Worm (Caenorhabditis elegans): Measurements from ENCODE around the gene pitr-4.

pitr-4 gene

ce11 chrV:9619850-9620249 lies 41.6 kb downstream of the pitr-4 start, which contains the start of gene idpc-6:
TSS of gene idpc-6 (plus strand) at chrV:9620150.
- TF ChIP-seq mep-1 (tag; optimal IDR thresholded peaks at IDR 0.05), result no peak
- TF ChIP-seq lsy-2 (tag; optimal IDR thresholded peaks at IDR 0.05), result no peak
- no peak for TF ChIP-seq ces-1 (GFP tag; optimal IDR thresholded peaks at IDR 0.05)
- TF ChIP-seq M03D4.4 (tag; optimal IDR thresholded peaks at IDR 0.05), result no peak
- TF ChIP-seq zip-8 (tag; optimal IDR thresholded peaks at IDR 0.05), result no peak
- no peak for TF ChIP-seq mls-2 (tag; optimal IDR thresholded peaks at IDR 0.05)
- TF ChIP-seq bed-3 (GFP tag; optimal IDR thresholded peaks at IDR 0.05), result no peak
- TF ChIP-seq nhr-12 (tag; optimal IDR thresholded peaks at IDR 0.05), result no peak
- TF ChIP-seq nhr-237 (tag; optimal IDR thresholded peaks at IDR 0.05), result no peak
- no peak for TF ChIP-seq unc-62 (GFP tag; optimal IDR thresholded peaks at IDR 0.05)
- TF ChIP-seq hlh-1 (tag; optimal IDR thresholded peaks at IDR 0.05), result no peak
- TF ChIP-seq sem-2 (GFP tag; optimal IDR thresholded peaks at IDR 0.05), result no peak
- TF ChIP-seq unc-39 (tag; optimal IDR thresholded peaks at IDR 0.05), result no peak
- no peak for TF ChIP-seq unc-120 (tag; optimal IDR thresholded peaks at IDR 0.05; ENCODE audit: poor library complexity, severe bottlenecking)
- no peak for TF ChIP-seq snpc-4 (tag; optimal IDR thresholded peaks at IDR 0.05)
- TF ChIP-seq ceh-83 (GFP tag; optimal IDR thresholded peaks at IDR 0.05), result no peak
- no peak for TF ChIP-seq cnd-1 (tag; optimal IDR thresholded peaks at IDR 0.05)
- TF ChIP-seq drap-1 (GFP tag; optimal IDR thresholded peaks at IDR 0.05), result no peak
- TF ChIP-seq elt-1 (tag; optimal IDR thresholded peaks at IDR 0.05; ENCODE audit: borderline replicate concordance, insufficient read depth), result no peak

- no peak for TF ChIP-seq ces-1 (GFP tag; optimal IDR thresholded peaks at IDR 0.05)
- TF ChIP-seq bed-3 (GFP tag; optimal IDR thresholded peaks at IDR 0.05), result no peak
- no peak for TF ChIP-seq lsy-2 (tag; optimal IDR thresholded peaks at IDR 0.05)
- no peak for TF ChIP-seq tbx-8 (GFP tag; optimal IDR thresholded peaks at IDR 0.05)
- TF ChIP-seq unc-39 (tag; optimal IDR thresholded peaks at IDR 0.05), result no peak
- no peak for TF ChIP-seq ceh-43 (GFP tag; optimal IDR thresholded peaks at IDR 0.05)
- no peak for TF ChIP-seq ceh-83 (GFP tag; optimal IDR thresholded peaks at IDR 0.05)
- no peak for TF ChIP-seq nhr-2 (tag; optimal IDR thresholded peaks at IDR 0.05)
- TF ChIP-seq mls-2 (tag; optimal IDR thresholded peaks at IDR 0.05), result no peak
- no peak for TF ChIP-seq drap-1 (GFP tag; optimal IDR thresholded peaks at IDR 0.05)
- no peak for TF ChIP-seq nhr-28 (tag; optimal IDR thresholded peaks at IDR 0.05)
- TF ChIP-seq M03D4.4 (tag; optimal IDR thresholded peaks at IDR 0.05), result no peak
- no peak for TF ChIP-seq lin-32 (GFP tag; optimal IDR thresholded peaks at IDR 0.05)
- no peak for TF ChIP-seq nhr-76 (tag; optimal IDR thresholded peaks at IDR 0.05)
Observed at ce11 chrV:9618919-9619318, 42.5 kb downstream of the pitr-4 start, which contains the start of gene idpc-7. TSS of gene idpc-7 (minus strand) at chrV:9619019.

ce11 chrV:9618420-9618819 lies 43.0 kb downstream of the pitr-4 start:
- TF ChIP-seq lin-32 (GFP tag; optimal IDR thresholded peaks at IDR 0.05), result no peak
- TF ChIP-seq nhr-76 (tag; optimal IDR thresholded peaks at IDR 0.05), result no peak
- TF ChIP-seq ham-2 (GFP tag; optimal IDR thresholded peaks at IDR 0.05), result no peak
- no peak for TF ChIP-seq M03D4.4 (tag; optimal IDR thresholded peaks at IDR 0.05)
- TF ChIP-seq nhr-28 (tag; optimal IDR thresholded peaks at IDR 0.05), result no peak
- TF ChIP-seq bed-3 (GFP tag; optimal IDR thresholded peaks at IDR 0.05), result no peak
- no peak for TF ChIP-seq cnd-1 (tag; optimal IDR thresholded peaks at IDR 0.05)
- no peak for TF ChIP-seq mab-5 (tag; optimal IDR thresholded peaks at IDR 0.05)

- TF ChIP-seq nhr-28 (tag; optimal IDR thresholded peaks at IDR 0.05) (no peak), nhr-76 (tag; optimal IDR thresholded peaks at IDR 0.05) (no peak), nhr-2 (tag; optimal IDR thresholded peaks at IDR 0.05) (no peak), lin-13 (tag; optimal IDR thresholded peaks at IDR 0.05) (no peak)
Observed at ce11 chrV:9616687-9617086, 44.7 kb downstream of the pitr-4 start.

ce11 chrV:9616130-9616529 lies 45.3 kb downstream of the pitr-4 start:
- TF ChIP-seq ces-1 (GFP tag; optimal IDR thresholded peaks at IDR 0.05), result no peak
- TF ChIP-seq bed-3 (GFP tag; optimal IDR thresholded peaks at IDR 0.05), result no peak
- TF ChIP-seq zip-8 (tag; optimal IDR thresholded peaks at IDR 0.05), result no peak
- no peak for TF ChIP-seq flh-1 (GFP tag; optimal IDR thresholded peaks at IDR 0.05)
- no peak for TF ChIP-seq nhr-28 (tag; optimal IDR thresholded peaks at IDR 0.05)
- TF ChIP-seq lin-32 (GFP tag; optimal IDR thresholded peaks at IDR 0.05), result no peak
- no peak for TF ChIP-seq M03D4.4 (tag; optimal IDR thresholded peaks at IDR 0.05)
- no peak for TF ChIP-seq sem-2 (GFP tag; optimal IDR thresholded peaks at IDR 0.05)
- no peak for TF ChIP-seq elt-3 (tag; optimal IDR thresholded peaks at IDR 0.05)
- TF ChIP-seq nhr-2 (tag; optimal IDR thresholded peaks at IDR 0.05), result no peak
- no peak for TF ChIP-seq tbx-8 (GFP tag; optimal IDR thresholded peaks at IDR 0.05)
- TF ChIP-seq ceh-43 (GFP tag; optimal IDR thresholded peaks at IDR 0.05), result no peak
- TF ChIP-seq unc-39 (tag; optimal IDR thresholded peaks at IDR 0.05), result no peak
- TF ChIP-seq unc-62 (GFP tag; optimal IDR thresholded peaks at IDR 0.05), result no peak
- no peak for TF ChIP-seq nhr-237 (tag; optimal IDR thresholded peaks at IDR 0.05)
- no peak for TF ChIP-seq elt-1 (tag; optimal IDR thresholded peaks at IDR 0.05; ENCODE audit: borderline replicate concordance, insufficient read depth)
- TF ChIP-seq ham-2 (GFP tag; optimal IDR thresholded peaks at IDR 0.05), result no peak
- no peak for TF ChIP-seq mab-5 (tag; optimal IDR thresholded peaks at IDR 0.05)
- TF ChIP-seq ceh-83 (GFP tag; optimal IDR thresholded peaks at IDR 0.05), result no peak
